Worm (Caenorhabditis elegans): ENCODE measurements around the gene C06A1.7.

The C06A1.7 gene

DNA sequence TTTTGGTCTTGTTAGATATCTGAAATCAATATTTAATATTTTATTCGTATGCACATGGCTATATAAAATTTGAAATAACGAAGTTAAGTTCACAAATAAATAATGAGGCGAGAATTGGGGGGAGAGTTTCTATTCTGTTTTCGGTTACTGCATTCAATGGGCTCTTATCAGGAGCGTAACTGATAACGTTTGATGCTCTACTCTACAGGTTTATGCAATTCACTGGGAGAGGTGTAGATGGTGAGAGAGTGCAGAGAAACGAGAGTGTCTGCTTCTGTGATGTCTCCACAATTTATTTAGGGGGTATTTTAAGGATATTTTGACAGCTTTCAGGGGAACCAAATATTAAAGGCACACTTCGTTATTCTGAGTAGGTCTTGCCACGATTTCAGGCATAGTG lies 30.1 kb downstream of the C06A1.7 start, which contains the start of gene C14A4.6:
TSS of gene C14A4.6 (minus strand) at position 19 of the 400 bp plus-strand sequence.
- TF ChIP-seq lin-39 (tag; optimal IDR thresholded peaks at IDR 0.05) (no peak), nhr-21 (tag; optimal IDR thresholded peaks at IDR 0.05) (no peak), nhr-12 (tag; optimal IDR thresholded peaks at IDR 0.05) (no peak), crh-2 (tag; optimal IDR thresholded peaks at IDR 0.05) (peak; percentile 54), nhr-23 (tag; optimal IDR thresholded peaks at IDR 0.05) (no peak), nhr-237 (tag; optimal IDR thresholded peaks at IDR 0.05) (no peak), alr-1 (tag; optimal IDR thresholded peaks at IDR 0.05) (no peak), ztf-1 (GFP tag; conservative IDR thresholded peaks at IDR 0.05) (no peak), mdl-1 (tag; optimal IDR thresholded peaks at IDR 0.05) (no peak), fos-1 (tag; optimal IDR thresholded peaks at IDR 0.05) (peak; percentile 74), nhr-6 (tag; optimal IDR thresholded peaks at IDR 0.05) (no peak), sma-9 (GFP tag; optimal IDR thresholded peaks at IDR 0.05) (no peak), sma-9 (tag; optimal IDR thresholded peaks at IDR 0.05) (no peak), sem-4 (tag; optimal IDR thresholded peaks at IDR 0.05) (no peak), ceh-16 (tag; optimal IDR thresholded peaks at IDR 0.05) (no peak), dmd-4 (tag; optimal IDR thresholded peaks at IDR 0.05) (no peak)

DNA sequence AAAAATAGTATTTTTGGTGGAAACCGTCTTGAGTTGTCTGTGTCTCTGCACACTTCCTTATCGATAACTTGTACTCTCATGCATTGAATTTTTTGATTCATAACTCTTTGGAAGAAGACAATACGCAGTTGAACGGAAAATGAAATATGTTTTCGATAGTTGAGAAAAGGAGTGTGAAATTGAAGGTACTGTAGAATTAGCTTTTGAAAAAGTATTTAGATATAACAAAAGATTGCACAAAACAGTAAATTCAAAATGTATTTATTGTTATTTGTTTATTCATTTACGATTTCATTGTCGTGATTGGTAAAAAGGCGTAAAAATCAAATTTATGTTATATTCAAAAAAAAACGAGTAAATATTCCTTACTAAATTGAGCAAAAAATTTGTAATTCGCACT lies 31.8 kb downstream of the C06A1.7 start, which contains the start of gene C14A4.7:
TSS of gene C14A4.7 (minus strand) at position 101 of the 400 bp plus-strand sequence.
- TF ChIP-seq fos-1 (tag; optimal IDR thresholded peaks at IDR 0.05) (peak; percentile 37), Y55F3AM.14 (GFP tag; optimal IDR thresholded peaks at IDR 0.05) (no peak)

DNA sequence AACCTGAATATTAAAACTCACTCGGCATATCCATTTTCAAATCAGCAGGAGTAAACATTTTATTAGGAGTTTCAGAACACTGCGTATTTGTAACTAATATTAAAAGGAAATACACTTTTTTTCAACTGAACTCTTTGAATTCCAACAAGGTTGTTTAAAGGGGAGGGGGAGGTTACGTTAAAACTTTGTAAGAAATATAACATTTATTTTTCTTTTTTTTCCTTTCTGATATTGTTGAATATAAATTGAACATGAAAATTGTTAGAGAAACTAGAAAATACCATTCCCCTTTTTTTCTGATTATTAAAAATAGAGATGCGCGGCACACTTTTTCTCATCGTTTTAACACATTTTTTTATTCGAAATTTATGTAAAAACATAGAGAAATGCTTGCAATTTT lies 33.3 kb downstream of the C06A1.7 start, which contains the start of gene C14A4.8:
TSS of gene C14A4.8 (minus strand) at position 101 of the 400 bp plus-strand sequence.
- TF ChIP-seq unc-39 (tag; optimal IDR thresholded peaks at IDR 0.05) (no peak), C34F6.9 (tag; optimal IDR thresholded peaks at IDR 0.05) (no peak), fos-1 (tag; optimal IDR thresholded peaks at IDR 0.05) (no peak), elt-1 (tag; optimal IDR thresholded peaks at IDR 0.05) (no peak), lin-11 (tag; optimal IDR thresholded peaks at IDR 0.05) (no peak)

DNA sequence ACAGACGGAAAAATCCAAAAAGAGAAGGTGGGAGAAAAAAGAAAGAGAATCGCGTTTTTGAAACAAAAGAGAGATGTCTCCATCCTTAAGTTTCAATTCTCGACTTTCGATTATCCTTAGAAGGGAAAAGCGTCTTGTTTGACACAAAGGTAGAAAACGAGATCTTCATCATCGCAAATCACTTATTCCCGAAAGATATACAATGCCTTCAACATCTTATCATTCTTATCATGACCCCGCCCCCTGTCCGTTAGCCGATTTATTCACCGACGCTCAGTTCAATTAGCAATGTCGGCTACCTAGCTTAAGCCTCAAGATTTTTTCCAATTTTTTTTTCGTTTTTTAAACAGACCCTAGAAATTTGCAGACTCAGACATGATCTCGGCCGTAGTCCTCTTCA lies 34.3 kb downstream of the C06A1.7 start, which contains the start of gene C14A4.9:
TSS of gene C14A4.9 (plus strand) at position 368 of the 400 bp plus-strand sequence.
- TF ChIP-seq blmp-1 (tag; optimal IDR thresholded peaks at IDR 0.05; ENCODE audit: insufficient read depth) = peak; percentile 26
- TF ChIP-seq egl-27 (tag; optimal IDR thresholded peaks at IDR 0.05) = no peak

DNA sequence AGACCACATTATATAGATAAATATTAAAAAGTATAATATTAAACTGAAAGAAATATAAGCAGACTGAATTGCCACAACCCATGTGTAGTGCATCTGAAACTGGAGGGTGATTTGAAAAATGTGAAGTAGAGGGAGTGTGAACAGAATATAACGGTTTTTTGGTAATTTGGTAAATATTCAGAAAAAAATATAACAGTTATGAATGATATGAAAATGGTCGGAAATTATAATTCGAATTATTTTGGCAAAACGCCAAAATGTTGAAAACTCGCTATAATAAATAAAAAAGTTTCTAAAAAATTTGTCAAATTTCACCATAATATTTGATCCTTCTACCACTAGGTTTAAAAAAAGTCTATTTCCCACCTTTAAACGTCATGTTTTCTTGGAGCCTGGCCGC lies 37.5 kb downstream of the C06A1.7 start, which contains the start of gene srv-2:
TSS of gene srv-2 (minus strand) at position 101 of the 400 bp plus-strand sequence.
- TF ChIP-seq nhr-23 (tag; optimal IDR thresholded peaks at IDR 0.05) (no peak), nhr-6 (tag; optimal IDR thresholded peaks at IDR 0.05) (no peak), peb-1 (tag; optimal IDR thresholded peaks at IDR 0.05) (no peak), ztf-11 (tag; optimal IDR thresholded peaks at IDR 0.05) (no peak)

DNA sequence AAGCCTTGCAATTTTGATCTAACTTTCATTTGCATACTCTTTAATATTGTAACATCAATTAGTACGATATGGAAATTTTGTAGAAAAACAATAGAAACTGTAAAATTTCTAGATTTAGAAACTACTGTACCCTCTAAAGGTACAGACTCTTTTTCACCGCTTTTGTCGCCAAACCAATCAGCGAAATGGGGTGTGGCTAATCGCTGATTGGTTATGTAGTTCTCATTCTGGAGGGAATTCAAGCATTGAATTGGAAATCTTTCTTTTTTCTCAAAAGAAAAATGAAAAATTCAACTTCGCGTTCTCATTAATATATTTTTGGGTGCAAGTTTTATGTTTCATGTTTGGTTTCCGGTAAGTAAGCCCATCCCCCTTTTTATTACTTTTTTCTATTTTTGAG lies 38.9 kb downstream of the C06A1.7 start:
- no peak for TF ChIP-seq nhr-23 (tag; optimal IDR thresholded peaks at IDR 0.05)
- TF ChIP-seq lin-13 (GFP tag; optimal IDR thresholded peaks at IDR 0.05) = no peak
- TF ChIP-seq nhr-12 (tag; optimal IDR thresholded peaks at IDR 0.05) = no peak
- TF ChIP-seq R02D3.7 (tag; optimal IDR thresholded peaks at IDR 0.05) = no peak
- TF ChIP-seq elt-3 (tag; optimal IDR thresholded peaks at IDR 0.05) = no peak
- TF ChIP-seq snpc-4 (tag; optimal IDR thresholded peaks at IDR 0.05) = no peak
- no peak for TF ChIP-seq lsy-2 (tag; optimal IDR thresholded peaks at IDR 0.05)
- no peak for TF ChIP-seq mab-5 (tag; optimal IDR thresholded peaks at IDR 0.05)
- no peak for TF ChIP-seq peb-1 (tag; optimal IDR thresholded peaks at IDR 0.05)
- no peak for TF ChIP-seq mbf-1 (tag; optimal IDR thresholded peaks at IDR 0.05)
- TF ChIP-seq crh-2 (tag; optimal IDR thresholded peaks at IDR 0.05) = no peak
- TF ChIP-seq nhr-21 (tag; optimal IDR thresholded peaks at IDR 0.05) = no peak
- no peak for TF ChIP-seq nhr-129 (tag; optimal IDR thresholded peaks at IDR 0.05)
- no peak for TF ChIP-seq alr-1 (tag; optimal IDR thresholded peaks at IDR 0.05)
- no peak for TF ChIP-seq Y55F3AM.14 (GFP tag; optimal IDR thresholded peaks at IDR 0.05)

All from whole organism, L2 larva.